Worm (Caenorhabditis elegans) whole organism, L1 larva: Measurements from ENCODE around the gene F10E9.12.

Experiments
- ceh-82 ChIP-seq, 3 experiments: fragments of 150-350 bp in 1 of 3; sonication (generic microtip) in 2 of 3; optimal IDR thresholded peaks; 2 replicates each; lab custom pipeline; 2014 to 2017; ENCODE audit warnings: missing biosample characterization in 3 of 3, missing genetic modification characterization in 3 of 3
- ces-1 ChIP-seq: fragments of 150-350 bp; optimal IDR thresholded peaks from 2 replicates; lab custom pipeline; 2014; ENCODE audit warnings: missing biosample characterization, missing genetic modification reagents, missing genetic modification characterization
- dpl-1 ChIP-seq, 3 experiments: fragments of 150-350 bp in 2 of 3; sonication (generic microtip) in 1 of 3; optimal IDR thresholded peaks; 2 replicates each; lab custom pipeline; 2014 to 2017; ENCODE audit warnings: missing biosample characterization in 3 of 3, missing genetic modification characterization in 3 of 3, missing genetic modification reagents in 3 of 3
- elt-3 ChIP-seq, 6 experiments: fragments of 150-350 bp in 1 of 6; sonication (generic microtip); optimal IDR thresholded peaks; 2 replicates each; lab custom pipeline; 2017 to 2018; ENCODE audit warnings: missing biosample characterization in 6 of 6, missing genetic modification characterization in 6 of 6, inconsistent platforms in 1 of 6
- lir-3 ChIP-seq: sonication (generic microtip); optimal IDR thresholded peaks from 2 replicates; lab custom pipeline; 2016; ENCODE audit warnings: mild to moderate bottlenecking, missing genetic modification characterization, moderate library complexity, missing compliant biosample characterization; ENCODE audit not compliant: poor library complexity
- pqm-1 ChIP-seq: sonication (generic microtip); optimal IDR thresholded peaks from 3 replicates; lab custom pipeline; 2017; ENCODE audit warnings: missing biosample characterization, missing genetic modification characterization
- skn-1 ChIP-seq: fragments of 150-350 bp; optimal IDR thresholded peaks from 2 replicates; lab custom pipeline; 2014; ENCODE audit warnings: missing biosample characterization, missing genetic modification characterization

- TF ChIP-seq ceh-82 (tag; optimal IDR thresholded peaks at IDR 0.05; lab: Kevin White, UChicago) (no peak), lir-3 (tag; lab: Kevin White, UChicago) (no peak), elt-3 (tag; optimal IDR thresholded peaks at IDR 0.05; lab: Kevin White, UChicago) (no peak), dpl-1 (GFP tag; optimal IDR thresholded peaks at IDR 0.05; lab: Kevin White, UChicago) (no peak), ces-1 (GFP tag; lab: Kevin White, UChicago) (no peak), skn-1 (tag; lab: Kevin White, UChicago) (no peak), pqm-1 (no peak)
These were observed 10.1 kb downstream of the F10E9.12 start, which contains the start of gene ZC262.4 for ce11 chrIII:8334432-8334831.
